Worm (Caenorhabditis elegans) whole organism, young adult: ENCODE measurements around the gene nstp-10.

ENCODE experiments used
- B0261.1 ChIP-seq: sonication (generic microtip); optimal IDR thresholded peaks from 2 replicates; lab custom pipeline; 2016; ENCODE audit warnings: mild to moderate bottlenecking, missing genetic modification characterization, moderate library complexity, missing compliant biosample characterization
- B0336.3 ChIP-seq: fragments of 200-800 bp; sonication (Bioruptor generic); IDR thresholded peaks from 2 replicates; pipeline ENCODE4 v1.3.6; 2022; ENCODE audit warnings: missing genetic modification characterization, missing compliant biosample characterization
- C17E4.6 ChIP-seq: fragments of 200-800 bp; sonication (Bioruptor generic); IDR thresholded peaks from 2 replicates; pipeline ENCODE4 v1.3.6; 2022; ENCODE audit warnings: missing genetic modification reagents, missing genetic modification characterization, missing compliant biosample characterization
- D2030.7 ChIP-seq: fragments of 200-800 bp; sonication (Bioruptor generic); IDR thresholded peaks from 2 replicates; pipeline ENCODE4 v1.3.6; 2022; ENCODE audit warnings: missing genetic modification reagents, missing genetic modification characterization, missing compliant biosample characterization
- F10E7.11 ChIP-seq: sonication (generic microtip); optimal IDR thresholded peaks from 2 replicates; lab custom pipeline; 2017; ENCODE audit warnings: mild to moderate bottlenecking, missing genetic modification characterization, moderate library complexity, missing compliant biosample characterization
- F22D6.2 ChIP-seq: sonication (generic microtip); optimal IDR thresholded peaks from 2 replicates; lab custom pipeline; 2016; ENCODE audit warnings: mild to moderate bottlenecking, missing genetic modification characterization, missing compliant biosample characterization
- F37B4.10 ChIP-seq: fragments of 200-800 bp; sonication (Bioruptor generic); IDR thresholded peaks from 2 replicates; pipeline ENCODE4 v1.3.6; 2022; ENCODE audit warnings: missing genetic modification characterization, missing compliant biosample characterization
- F39B2.1 ChIP-seq: fragments of 200-800 bp; sonication (Bioruptor generic); IDR thresholded peaks from 2 replicates; pipeline ENCODE4 v1.3.6; 2022; ENCODE audit warnings: missing genetic modification reagents, missing genetic modification characterization, missing compliant biosample characterization
- F52B5.7 ChIP-seq: sonication (generic microtip); optimal IDR thresholded peaks from 2 replicates; lab custom pipeline; 2016; ENCODE audit warnings: mild to moderate bottlenecking, missing genetic modification characterization, missing compliant biosample characterization
- F55B11.4 ChIP-seq: sonication (generic microtip); optimal IDR thresholded peaks from 2 replicates; lab custom pipeline; 2016; ENCODE audit warnings: missing compliant biosample characterization, missing genetic modification characterization, borderline replicate concordance; ENCODE audit not compliant: insufficient read depth
- F57A8.1 ChIP-seq: fragments of 200-800 bp; sonication (Bioruptor generic); optimal IDR thresholded peaks from 2 replicates; lab custom pipeline; 2018; ENCODE audit warnings: mild to moderate bottlenecking, missing genetic modification characterization, moderate library complexity, missing compliant biosample characterization
- K11D2.4 ChIP-seq: fragments of 200-800 bp; sonication (Bioruptor generic); IDR thresholded peaks from 2 replicates; pipeline ENCODE4 v1.3.6; 2022; ENCODE audit warnings: missing genetic modification reagents, missing genetic modification characterization, missing compliant biosample characterization
- K12H6.12 ChIP-seq: fragments of 200-800 bp; sonication (Bioruptor generic); optimal IDR thresholded peaks from 2 replicates; lab custom pipeline; 2018; ENCODE audit warnings: mild to moderate bottlenecking, missing genetic modification characterization, missing compliant biosample characterization
- T07F8.4 ChIP-seq: sonication (generic microtip); optimal IDR thresholded peaks from 2 replicates; lab custom pipeline; 2016; ENCODE audit warnings: mild to moderate bottlenecking, missing genetic modification characterization, moderate library complexity, missing compliant biosample characterization
- Y56A3A.18 ChIP-seq: fragments of 200-800 bp; sonication (Bioruptor generic); IDR thresholded peaks from 2 replicates; pipeline ENCODE4 v1.3.6; 2022; ENCODE audit warnings: missing genetic modification reagents, missing genetic modification characterization, missing compliant biosample characterization
- ZK185.1 ChIP-seq: sonication (generic microtip); optimal IDR thresholded peaks from 2 replicates; lab custom pipeline; 2016; ENCODE audit warnings: mild to moderate bottlenecking, missing genetic modification characterization, missing compliant biosample characterization; ENCODE audit not compliant: poor library complexity, severe bottlenecking
- aptf-2 ChIP-seq: fragments of 200-800 bp; sonication (Bioruptor generic); conservative IDR thresholded peaks from 2 replicates; pipeline ENCODE4 v1.3.6; 2022; ENCODE audit warnings: missing genetic modification reagents, missing genetic modification characterization, missing compliant biosample characterization
- attf-5 ChIP-seq: fragments of 200-800 bp; sonication (Bioruptor generic); optimal IDR thresholded peaks from 2 replicates; lab custom pipeline; 2018; ENCODE audit warnings: mild to moderate bottlenecking, missing genetic modification characterization, missing compliant biosample characterization
- ccch-3 ChIP-seq: fragments of 200-800 bp; sonication (Bioruptor generic); optimal IDR thresholded peaks from 2 replicates; lab custom pipeline; 2018; ENCODE audit warnings: mild to moderate bottlenecking, missing genetic modification characterization, missing compliant biosample characterization
- dox-1 ChIP-seq: fragments of 200-800 bp; sonication (Bioruptor generic); IDR thresholded peaks from 2 replicates; pipeline ENCODE4 v1.3.6; 2022; ENCODE audit warnings: missing genetic modification reagents, missing genetic modification characterization, missing compliant biosample characterization
- dpff-1 ChIP-seq: sonication (generic microtip); optimal IDR thresholded peaks from 2 replicates; lab custom pipeline; 2017; ENCODE audit warnings: mild to moderate bottlenecking, missing genetic modification characterization, missing compliant biosample characterization
- egrh-3 ChIP-seq: fragments of 200-800 bp; sonication (Bioruptor generic); IDR thresholded peaks from 2 replicates; pipeline ENCODE4 v1.3.6; 2022; ENCODE audit warnings: missing genetic modification reagents, missing genetic modification characterization, missing compliant biosample characterization
- ets-4 ChIP-seq: fragments of 200-800 bp; sonication (Bioruptor generic); optimal IDR thresholded peaks from 2 replicates; lab custom pipeline; 2018; ENCODE audit warnings: mild to moderate bottlenecking, missing genetic modification characterization, missing compliant biosample characterization
- gei-17 ChIP-seq: fragments of 200-800 bp; sonication (Bioruptor generic); optimal IDR thresholded peaks from 2 replicates; lab custom pipeline; 2018; ENCODE audit warnings: mild to moderate bottlenecking, missing genetic modification characterization, missing compliant biosample characterization
- him-1 ChIP-seq: sonication (generic microtip); optimal IDR thresholded peaks from 2 replicates; lab custom pipeline; 2016; ENCODE audit warnings: missing genotype, missing genetic modification reagents, missing genetic modification characterization, missing compliant biosample characterization
- hlh-12 ChIP-seq: sonication (generic microtip); optimal IDR thresholded peaks from 2 replicates; lab custom pipeline; 2016; ENCODE audit warnings: missing genetic modification characterization, missing compliant biosample characterization
- hsf-1 ChIP-seq: fragments of 200-800 bp; sonication (Bioruptor generic); IDR thresholded peaks from 2 replicates; pipeline ENCODE4 v1.3.6; 2022; ENCODE audit warnings: missing genetic modification reagents, missing genetic modification characterization, missing compliant biosample characterization
- lag-1 ChIP-seq: fragments of 200-800 bp; sonication (Bioruptor generic); IDR thresholded peaks from 2 replicates; pipeline ENCODE4 v1.3.6; 2022; ENCODE audit warnings: missing genetic modification reagents, missing genetic modification characterization, missing compliant biosample characterization
- lin-26 ChIP-seq: fragments of 200-800 bp; sonication (Bioruptor generic); IDR thresholded peaks from 2 replicates; pipeline ENCODE4 v1.3.6; 2022; ENCODE audit warnings: missing genetic modification reagents, missing genetic modification characterization, missing compliant biosample characterization
- lin-54 ChIP-seq: fragments of 200-800 bp; sonication (Bioruptor generic); optimal IDR thresholded peaks from 2 replicates; lab custom pipeline; 2018; ENCODE audit warnings: mild to moderate bottlenecking, missing genetic modification characterization, missing compliant biosample characterization
- lsl-1 ChIP-seq: fragments of 200-800 bp; sonication (Bioruptor generic); optimal IDR thresholded peaks from 2 replicates; lab custom pipeline; 2018; ENCODE audit warnings: mild to moderate bottlenecking, missing genetic modification characterization, moderate library complexity, missing compliant biosample characterization
- madf-10 ChIP-seq: sonication (generic microtip); optimal IDR thresholded peaks from 2 replicates; lab custom pipeline; 2016; ENCODE audit warnings: mild to moderate bottlenecking, missing genetic modification characterization, missing compliant biosample characterization
- mcd-1 ChIP-seq: fragments of 200-800 bp; sonication (Bioruptor generic); IDR thresholded peaks from 2 replicates; pipeline ENCODE4 v1.3.6; 2022; ENCODE audit warnings: missing genetic modification reagents, missing genetic modification characterization, missing compliant biosample characterization
- mel-28 ChIP-seq: sonication (generic microtip); optimal IDR thresholded peaks from 2 replicates; lab custom pipeline; 2016; ENCODE audit warnings: borderline replicate concordance, mild to moderate bottlenecking, missing genetic modification characterization, missing compliant biosample characterization
- mxl-1 ChIP-seq: sonication (generic microtip); optimal IDR thresholded peaks from 2 replicates; lab custom pipeline; 2016; ENCODE audit warnings: missing genetic modification characterization, missing compliant biosample characterization
- nfya-2 ChIP-seq: fragments of 200-800 bp; sonication (Bioruptor generic); IDR thresholded peaks from 2 replicates; pipeline ENCODE4 v1.3.6; 2022; ENCODE audit warnings: missing genetic modification reagents, missing genetic modification characterization, missing compliant biosample characterization
- nfyb-1 ChIP-seq: fragments of 200-800 bp; sonication (Bioruptor generic); IDR thresholded peaks from 2 replicates; pipeline ENCODE4 v1.3.6; 2022; ENCODE audit warnings: missing genetic modification reagents, missing genetic modification characterization, missing compliant biosample characterization
- nhr-120 ChIP-seq: fragments of 200-800 bp; sonication (Bioruptor generic); IDR thresholded peaks from 2 replicates; pipeline ENCODE4 v1.3.6; 2022; ENCODE audit warnings: missing genetic modification characterization, missing compliant biosample characterization
- nhr-179 ChIP-seq: sonication (generic microtip); optimal IDR thresholded peaks from 2 replicates; lab custom pipeline; 2016; ENCODE audit warnings: mild to moderate bottlenecking, missing genetic modification characterization, missing compliant biosample characterization
- nhr-80 ChIP-seq: sonication (generic microtip); optimal IDR thresholded peaks from 2 replicates; lab custom pipeline; 2016; ENCODE audit warnings: missing genetic modification characterization, missing compliant biosample characterization
- sdz-38 ChIP-seq: sonication (generic microtip); optimal IDR thresholded peaks from 2 replicates; lab custom pipeline; 2016; ENCODE audit warnings: missing genotype, missing genetic modification characterization, missing compliant biosample characterization
- sea-2 ChIP-seq: fragments of 200-800 bp; sonication (Bioruptor generic); IDR thresholded peaks from 2 replicates; pipeline ENCODE4 v1.3.6; 2022; ENCODE audit warnings: missing genetic modification characterization, missing compliant biosample characterization
- snpc-3.4 ChIP-seq: sonication (generic microtip); optimal IDR thresholded peaks from 2 replicates; lab custom pipeline; 2017; ENCODE audit warnings: missing genetic modification characterization, mild to moderate bottlenecking, missing compliant biosample characterization, antibody characterized with exemption, moderate library complexity, missing genotype, missing genetic modification reagents
- tbp1 ChIP-seq: fragments of 200-800 bp; sonication (Bioruptor generic); optimal IDR thresholded peaks from 2 replicates; lab custom pipeline; 2018; ENCODE audit warnings: mild to moderate bottlenecking, missing genetic modification characterization, missing compliant biosample characterization
- xnd-1 ChIP-seq: sonication (generic microtip); optimal IDR thresholded peaks from 2 replicates; lab custom pipeline; 2016; ENCODE audit warnings: missing genotype, missing genetic modification reagents, missing genetic modification characterization, missing compliant biosample characterization
- ztf-22 ChIP-seq: fragments of 200-800 bp; sonication (Bioruptor generic); optimal IDR thresholded peaks from 2 replicates; lab custom pipeline; 2018; ENCODE audit warnings: mild to moderate bottlenecking, missing genetic modification characterization, moderate library complexity, missing compliant biosample characterization
- ztf-25 ChIP-seq: fragments of 200-800 bp; sonication (Bioruptor generic); IDR thresholded peaks from 2 replicates; pipeline ENCODE4 v1.3.6; 2022; ENCODE audit warnings: missing genetic modification reagents, missing genetic modification characterization, missing compliant biosample characterization
- ztf-26 ChIP-seq: sonication (generic microtip); optimal IDR thresholded peaks from 2 replicates; lab custom pipeline; 2017; ENCODE audit warnings: missing genetic modification characterization, missing compliant biosample characterization
- ztf-28 ChIP-seq: fragments of 200-800 bp; sonication (Bioruptor generic); IDR thresholded peaks from 2 replicates; pipeline ENCODE4 v1.3.6; 2022; ENCODE audit warnings: missing genetic modification reagents, missing genetic modification characterization, missing compliant biosample characterization

The nstp-10 gene

DNA sequence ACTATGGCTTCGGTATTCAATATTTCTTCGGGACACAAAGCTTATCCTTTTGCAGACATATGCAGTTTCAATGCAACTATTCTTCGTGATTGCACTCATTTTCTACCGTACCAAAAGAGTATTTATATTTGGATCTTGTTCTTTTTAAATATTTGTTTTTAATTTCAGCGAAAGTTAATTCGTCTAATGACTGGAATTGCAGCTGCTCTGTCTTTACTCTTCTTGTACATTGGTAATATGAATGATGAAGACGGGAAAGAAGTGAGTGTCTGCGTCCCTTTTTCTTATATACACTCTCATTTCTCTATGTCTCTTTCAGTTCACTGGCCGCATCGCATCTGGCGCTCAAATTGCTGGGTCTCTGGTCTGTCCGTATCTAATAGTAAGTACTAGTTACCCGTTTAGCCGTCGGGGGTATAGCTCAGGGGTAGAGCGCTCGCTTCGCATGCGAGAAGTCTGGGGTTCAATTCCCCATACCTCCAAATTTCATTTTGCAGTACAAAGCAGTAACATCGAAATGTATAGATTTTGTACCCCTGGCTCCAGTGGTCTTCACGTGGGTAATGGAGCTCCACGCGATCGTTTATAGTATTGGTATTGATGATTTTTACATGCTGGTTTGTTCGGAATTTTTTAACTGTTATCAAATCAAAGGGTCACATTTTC, 46.4 kb downstream of the nstp-10 start (continued):
- TF ChIP-seq egrh-3 (GFP tag; lab: Robert Waterston, UW) (no peak), B0336.3 (GFP tag; lab: Robert Waterston, UW) (no peak; the same call in none of the 2 replicates), dpff-1 (no peak), snpc-3.4 (tag; lab: Kevin White, UChicago) (peak; percentile 73), B0261.1 (tag; lab: Kevin White, UChicago) (peak; percentile 95), gei-17 (GFP tag; lab: Kevin White, UChicago) (peak; percentile 24), ztf-25 (GFP tag; lab: Robert Waterston, UW) (0 out of 2 replicates have a peak, but pooled peaks have one; percentile 22), F39B2.1 (GFP tag; lab: Robert Waterston, UW) (no peak), hsf-1 (GFP tag; lab: Robert Waterston, UW) (peak; percentile 61; the same call in 1 of the 2 replicates), lin-54 (no peak), ztf-22 (GFP tag; lab: Kevin White, UChicago) (no peak), mel-28 (tag; lab: Kevin White, UChicago) (no peak), mxl-1 (tag; lab: Kevin White, UChicago) (peak; percentile 30), aptf-2 (GFP tag; lab: Robert Waterston, UW) (no peak), F52B5.7 (tag; lab: Kevin White, UChicago) (peak; percentile 43), D2030.7 (GFP tag; lab: Robert Waterston, UW) (peak; percentile 42), sea-2 (GFP tag; lab: Robert Waterston, UW) (no peak), sdz-38 (peak; percentile 20), F37B4.10 (no peak), him-1 (tag; lab: Kevin White, UChicago) (peak; percentile 88), ztf-26 (peak; percentile 70), F57A8.1 (GFP tag; lab: Kevin White, UChicago) (no peak), dox-1 (peak; percentile 80), C17E4.6 (no peak), F22D6.2 (peak; percentile 30), ccch-3 (GFP tag; lab: Kevin White, UChicago) (no peak), xnd-1 (no peak), ets-4 (GFP tag; lab: Kevin White, UChicago) (peak; percentile 35), tbp1 (peak; percentile 96), madf-10 (tag; lab: Kevin White, UChicago) (peak; percentile 41), K12H6.12 (tag; lab: Kevin White, UChicago) (peak; percentile 45), F55B11.4 (tag; lab: Kevin White, UChicago) (no peak), F10E7.11 (no peak), lsl-1 (GFP tag; lab: Kevin White, UChicago) (peak; percentile 16), ZK185.1 (peak; percentile 81), Y56A3A.18 (peak; percentile 94), nhr-120 (peak; percentile 92; the same call in 1 of the 2 replicates), hlh-12 (tag; lab: Kevin White, UChicago) (no peak), nfyb-1 (peak; percentile 89), T07F8.4 (tag; lab: Kevin White, UChicago) (peak; percentile 49), nhr-179 (tag; lab: Kevin White, UChicago) (no peak), attf-5 (GFP tag; lab: Kevin White, UChicago) (peak; percentile 24), ztf-28 (GFP tag; lab: Robert Waterston, UW) (no peak), lin-26 (GFP tag; lab: Robert Waterston, UW) (peak; percentile 87), mcd-1 (GFP tag; lab: Robert Waterston, UW) (no peak; the same call in 1 of the 2 replicates), K11D2.4 (GFP tag; lab: Robert Waterston, UW) (0 out of 2 replicates have a peak, but pooled peaks have one; percentile 49), lag-1 (GFP tag; lab: Robert Waterston, UW) (no peak), nfya-2 (no peak), nhr-80 (tag; lab: Kevin White, UChicago) (no peak)
